Fruit fly (Drosophila melanogaster) whole organism, wandering third instar larva: Measurements from ENCODE around the gene CG42588.

ENCODE experiments used
- Abd-B ChIP-seq: fragments of >200 bp; optimal IDR thresholded peaks from 2 replicates; lab custom pipeline; 2017; ENCODE audit warnings: missing biosample characterization, missing genetic modification characterization
- CG32264 ChIP-seq: fragments of 200-800 bp; sonication (Bioruptor generic); optimal IDR thresholded peaks from 2 replicates; lab custom pipeline; 2016; ENCODE audit warnings: missing biosample characterization, missing genetic modification characterization
- CG9705 ChIP-seq: fragments of 200-800 bp; sonication (Bioruptor generic); optimal IDR thresholded peaks from 2 replicates; lab custom pipeline; 2018; ENCODE audit warnings: missing biosample characterization, mild to moderate bottlenecking, missing genetic modification characterization
- Dfd ChIP-seq: fragments of >200 bp; optimal IDR thresholded peaks from 2 replicates; lab custom pipeline; 2017; ENCODE audit warnings: missing biosample characterization, missing genetic modification characterization
- Dif ChIP-seq: fragments of 200-275, 200-300 bp; sonication (Bioruptor generic); optimal IDR thresholded peaks from 2 replicates; lab custom pipeline; 2018; ENCODE audit warnings: missing biosample characterization, missing genetic modification characterization; ENCODE audit not compliant: partially characterized antibody
- GATAd ChIP-seq: sonication (Bioruptor generic); optimal IDR thresholded peaks from 2 replicates; lab custom pipeline; 2016; ENCODE audit warnings: missing biosample characterization, missing genetic modification characterization
- HLH106 ChIP-seq: fragments of 200-800 bp; optimal IDR thresholded peaks from 3 replicates; lab custom pipeline; 2019; ENCODE audit warnings: missing biosample characterization, mild to moderate bottlenecking, missing genetic modification characterization, moderate library complexity
- Hnf4 ChIP-seq: fragments of 200-800 bp; sonication (Bioruptor generic); optimal IDR thresholded peaks from 2 replicates; lab custom pipeline; 2016; ENCODE audit warnings: missing biosample characterization, mild to moderate bottlenecking, missing genetic modification characterization
- Hr83 ChIP-seq: fragments of 200-300 bp; sonication (Bioruptor generic); optimal IDR thresholded peaks from 2 replicates; lab custom pipeline; 2016; ENCODE audit warnings: missing biosample characterization, mild to moderate bottlenecking, missing genetic modification characterization, moderate library complexity; ENCODE audit not compliant: poor library complexity, severe bottlenecking
- Mio ChIP-seq: sonication (Bioruptor generic); optimal IDR thresholded peaks from 2 replicates; lab custom pipeline; 2016; ENCODE audit warnings: missing biosample characterization, missing genetic modification characterization
- Myc ChIP-seq: fragments of >200 bp; optimal IDR thresholded peaks from 2 replicates; lab custom pipeline; 2017
- OdsH ChIP-seq: fragments of 200-800 bp; sonication (Bioruptor generic); optimal IDR thresholded peaks from 2 replicates; lab custom pipeline; 2016; ENCODE audit warnings: missing biosample characterization, mild to moderate bottlenecking, missing genetic modification characterization
- Rel ChIP-seq, 2 experiments: fragments of 200-800 bp; sonication (Bioruptor generic) in 1 of 2; optimal IDR thresholded peaks; 2 replicates in 1 of 2; 3 replicates in 1 of 2; lab custom pipeline; 2016 to 2019; ENCODE audit warnings: mild to moderate bottlenecking in 2 of 2, missing biosample characterization in 2 of 2, missing genetic modification characterization in 2 of 2, moderate library complexity in 1 of 2
- Sp1 ChIP-seq: fragments of 200-800 bp; sonication (Bioruptor generic); optimal IDR thresholded peaks from 3 replicates; lab custom pipeline; 2019; ENCODE audit warnings: missing biosample characterization, mild to moderate bottlenecking, missing genetic modification characterization, moderate library complexity
- Vsx2 ChIP-seq: fragments of 200-300, 225-300 bp; sonication (Bioruptor generic); optimal IDR thresholded peaks from 2 replicates; lab custom pipeline; 2018; ENCODE audit warnings: missing biosample characterization, missing genetic modification characterization; ENCODE audit not compliant: partially characterized antibody
- br ChIP-seq: fragments of 200-800 bp; sonication (Bioruptor generic); optimal IDR thresholded peaks from 2 replicates; lab custom pipeline; 2016; ENCODE audit warnings: missing biosample characterization, missing genetic modification characterization
- dmrt93B ChIP-seq: fragments of 200-800 bp; sonication (Bioruptor generic); optimal IDR thresholded peaks from 2 replicates; lab custom pipeline; 2018; ENCODE audit warnings: missing biosample characterization, mild to moderate bottlenecking, missing genetic modification characterization
- dsf ChIP-seq: sonication (Bioruptor generic); optimal IDR thresholded peaks from 2 replicates; lab custom pipeline; 2016; ENCODE audit warnings: missing biosample characterization, missing genetic modification characterization, borderline replicate concordance
- ey ChIP-seq: fragments of 200-800 bp; sonication (Bioruptor generic); optimal IDR thresholded peaks from 2 replicates; lab custom pipeline; 2016; ENCODE audit warnings: missing biosample characterization, missing genetic modification characterization
- foxo ChIP-seq, 2 experiments: fragments of 200-800 bp; sonication (Bioruptor generic); optimal IDR thresholded peaks; 2 replicates in 1 of 2; 3 replicates in 1 of 2; lab custom pipeline; 2016 to 2017; ENCODE audit warnings: missing biosample characterization in 2 of 2, missing genetic modification characterization in 2 of 2
- fru ChIP-seq: fragments of 200-800 bp; sonication (Bioruptor generic); optimal IDR thresholded peaks from 3 replicates; lab custom pipeline; 2016; ENCODE audit warnings: missing biosample characterization, mild to moderate bottlenecking, missing genetic modification characterization
- h ChIP-seq: fragments of 200-800 bp; sonication (Bioruptor generic); optimal IDR thresholded peaks from 3 replicates; lab custom pipeline; 2016; ENCODE audit warnings: missing biosample characterization, mild to moderate bottlenecking, missing genetic modification characterization
- lola ChIP-seq: fragments of >200 bp; optimal IDR thresholded peaks from 2 replicates; lab custom pipeline; 2017; ENCODE audit warnings: missing biosample characterization, missing genetic modification characterization
- psq ChIP-seq: fragments of 200-800 bp; sonication (Bioruptor generic); optimal IDR thresholded peaks from 3 replicates; lab custom pipeline; 2017; ENCODE audit warnings: missing biosample characterization, mild to moderate bottlenecking, missing genetic modification characterization, moderate library complexity
- rgr ChIP-seq: fragments of 200-800 bp; sonication (Bioruptor generic); optimal IDR thresholded peaks from 3 replicates; lab custom pipeline; 2016; ENCODE audit warnings: missing biosample characterization, mild to moderate bottlenecking, missing genetic modification characterization
- sage ChIP-seq: fragments of 200-800 bp; sonication (Bioruptor generic); optimal IDR thresholded peaks from 2 replicates; lab custom pipeline; 2016; ENCODE audit warnings: missing biosample characterization, mild to moderate bottlenecking, missing genetic modification characterization
- usp ChIP-seq: fragments of >200 bp; optimal IDR thresholded peaks from 2 replicates; lab custom pipeline; 2017; ENCODE audit warnings: missing biosample characterization, missing genetic modification characterization
- woc ChIP-seq: sonication (Bioruptor generic); optimal IDR thresholded peaks from 2 replicates; lab custom pipeline; 2016; ENCODE audit warnings: missing biosample characterization, mild to moderate bottlenecking, missing genetic modification characterization

CG42588 gene

DNA sequence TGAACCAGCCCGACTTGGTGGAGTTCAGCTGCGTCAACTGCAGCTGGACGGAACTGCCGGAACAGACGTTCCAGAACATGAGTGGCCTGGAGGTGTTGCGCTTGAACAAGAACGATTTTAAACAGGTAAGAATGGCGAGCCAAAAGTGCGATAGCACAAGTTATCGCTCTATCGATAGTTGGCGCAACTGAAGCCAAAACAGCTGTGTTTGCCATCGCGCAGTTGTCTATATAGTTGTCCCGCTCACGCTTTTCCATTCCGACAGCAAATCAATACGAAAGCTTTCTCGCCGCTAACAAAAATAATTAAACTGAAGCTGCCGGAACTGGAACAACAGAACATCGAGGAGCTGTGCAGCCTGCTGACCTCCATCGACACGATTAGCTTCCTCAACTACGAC is 19.5 kb upstream of the CG42588 start:
- TF ChIP-seq br (GFP tag; lab: Kevin White, UChicago): no peak
- TF ChIP-seq CG9705: no peak
- no peak for TF ChIP-seq Mio
- TF ChIP-seq CG32264 (GFP tag; lab: Kevin White, UChicago): no peak
- TF ChIP-seq GATAd (GFP tag; lab: Kevin White, UChicago): no peak
- TF ChIP-seq HLH106 (tag; lab: Kevin White, UChicago): no peak
- TF ChIP-seq psq: no peak
- TF ChIP-seq Hr83 (GFP tag; lab: Kevin White, UChicago): no peak

DNA sequence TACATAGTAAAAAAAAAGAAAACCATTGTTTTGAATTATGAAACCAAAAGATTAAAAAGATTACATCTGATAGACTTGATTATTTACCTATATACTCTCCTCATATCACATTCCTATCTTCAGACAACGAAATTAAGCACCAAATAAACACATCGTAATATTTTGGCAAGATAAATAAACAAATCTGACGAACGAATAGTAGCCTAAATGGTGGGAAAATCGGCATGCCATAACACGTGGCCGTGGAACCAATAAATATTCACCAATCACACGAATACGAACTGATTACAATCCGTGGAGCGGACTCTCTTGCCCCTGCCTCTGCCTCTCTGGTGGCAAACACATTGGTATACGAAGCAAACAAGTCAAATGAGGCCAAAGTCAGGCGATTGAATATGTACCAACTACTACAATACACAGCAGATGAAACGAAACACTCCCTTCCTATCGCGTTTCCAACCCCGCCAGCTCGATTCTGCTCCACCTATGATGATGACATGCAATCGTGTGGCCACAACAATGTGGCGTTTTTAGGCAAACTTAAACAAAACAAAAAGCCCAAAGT is 17.9 kb upstream of the CG42588 start:
- TF ChIP-seq Hnf4 (GFP tag; lab: Kevin White, UChicago): no peak

DNA sequence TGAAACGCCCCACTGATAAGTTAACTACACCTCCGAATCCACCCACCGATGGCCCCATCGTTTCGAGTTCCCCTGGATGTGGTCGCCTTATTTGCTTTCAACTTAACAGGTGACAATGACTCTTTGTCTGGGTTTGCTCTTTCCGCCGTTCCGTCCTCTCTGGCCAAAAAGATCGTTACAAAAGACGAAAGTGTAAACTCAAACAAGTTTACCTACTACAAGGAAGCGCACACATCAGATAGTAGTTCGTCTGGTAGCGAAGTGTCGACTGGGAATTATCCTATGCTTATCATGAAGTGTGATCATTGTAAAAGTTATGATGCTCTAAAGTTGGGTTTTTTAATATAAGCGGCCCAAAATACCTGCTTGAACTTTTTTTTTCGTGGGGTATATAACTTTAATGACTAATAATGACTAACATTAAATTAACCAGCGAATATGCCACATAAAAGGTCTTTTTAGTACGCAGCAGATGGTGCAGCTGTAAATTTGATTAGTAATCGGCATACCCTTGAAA is 15.2 kb upstream of the CG42588 start:
- TF ChIP-seq sage (GFP tag; lab: Kevin White, UChicago) (no peak), Mio (no peak), ey (GFP tag; lab: Kevin White, UChicago) (no peak), h (peak; percentile 16), HLH106 (tag; lab: Kevin White, UChicago) (no peak), psq (peak; percentile 20), Sp1 (GFP tag; lab: Kevin White, UChicago) (peak; percentile 3), fru (GFP tag; lab: Kevin White, UChicago) (peak; percentile 54), woc (no peak), br (GFP tag; lab: Kevin White, UChicago) (peak; percentile 8), usp (GFP tag; lab: Kevin White, UChicago) (no peak), Dfd (GFP tag; lab: Kevin White, UChicago) (no peak), Myc (no peak)

DNA sequence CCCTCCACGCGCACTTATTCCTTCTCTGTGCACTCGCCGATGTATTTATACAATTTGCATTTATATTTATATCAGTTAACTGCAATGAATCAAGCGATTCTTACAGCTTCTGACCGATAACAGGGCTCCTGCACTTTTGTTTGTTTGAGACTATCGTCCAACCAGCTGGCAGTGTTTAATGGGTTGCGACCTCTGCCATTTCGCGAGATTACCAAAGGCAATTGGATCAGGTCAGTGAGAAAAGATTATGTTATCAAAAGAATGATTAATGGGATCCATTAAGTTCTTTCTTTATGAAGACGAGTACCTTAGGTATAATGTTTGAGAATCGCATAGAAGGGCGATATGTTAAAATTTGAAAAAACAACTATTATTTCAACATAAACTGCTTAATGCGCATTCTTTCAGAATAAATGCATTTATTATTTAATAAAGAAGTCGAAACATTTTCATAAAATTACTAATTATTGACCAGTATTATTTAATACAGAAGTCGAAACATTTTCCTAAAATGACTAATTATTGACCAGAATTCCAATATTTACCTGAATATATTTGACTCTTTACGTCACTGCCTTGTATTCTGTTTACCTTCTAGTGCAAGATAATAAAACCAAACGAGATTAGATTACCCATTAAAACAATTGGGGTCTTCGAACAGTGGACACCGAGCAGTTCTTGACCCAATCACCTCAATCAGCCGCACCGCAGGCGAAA is 14.5 kb upstream of the CG42588 start:
- TF ChIP-seq Myc (no peak), Sp1 (GFP tag; lab: Kevin White, UChicago) (no peak), lola (GFP tag; lab: Kevin White, UChicago) (no peak), Dfd (GFP tag; lab: Kevin White, UChicago) (no peak), br (GFP tag; lab: Kevin White, UChicago) (no peak)

DNA sequence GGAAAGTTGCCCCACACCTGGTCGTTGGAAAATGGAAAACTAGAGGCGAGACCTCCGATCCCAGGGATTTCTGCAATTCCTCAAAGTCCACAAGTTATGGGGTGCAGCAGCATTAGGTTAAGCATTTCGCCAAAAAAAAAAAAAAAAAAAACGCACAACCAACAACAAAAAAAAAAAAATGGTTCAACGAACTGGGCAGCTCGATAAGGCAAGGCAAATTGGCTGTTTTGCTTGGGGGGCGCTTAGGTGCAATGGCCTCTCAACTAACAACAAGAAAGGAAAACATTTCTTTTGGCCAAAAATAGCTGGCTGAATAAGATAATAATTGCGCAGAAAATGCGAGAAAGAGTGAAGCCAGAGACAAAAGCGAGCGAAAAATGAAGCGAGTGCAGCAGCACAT is 13.9 kb upstream of the CG42588 start:
- TF ChIP-seq lola (GFP tag; lab: Kevin White, UChicago): no peak
- peak; percentile 60 for TF ChIP-seq Vsx2 (GFP tag; lab: Kevin White, UChicago)
- TF ChIP-seq Dif (GFP tag; lab: Kevin White, UChicago): no peak
- TF ChIP-seq GATAd (GFP tag; lab: Kevin White, UChicago): no peak
- TF ChIP-seq foxo (GFP tag; optimal IDR thresholded peaks at IDR 0.05; lab: Kevin White, UChicago): no peak
- TF ChIP-seq Abd-B (GFP tag; lab: Kevin White, UChicago): no peak
- no peak for TF ChIP-seq usp (GFP tag; lab: Kevin White, UChicago)
- no peak for TF ChIP-seq HLH106 (tag; lab: Kevin White, UChicago)

DNA sequence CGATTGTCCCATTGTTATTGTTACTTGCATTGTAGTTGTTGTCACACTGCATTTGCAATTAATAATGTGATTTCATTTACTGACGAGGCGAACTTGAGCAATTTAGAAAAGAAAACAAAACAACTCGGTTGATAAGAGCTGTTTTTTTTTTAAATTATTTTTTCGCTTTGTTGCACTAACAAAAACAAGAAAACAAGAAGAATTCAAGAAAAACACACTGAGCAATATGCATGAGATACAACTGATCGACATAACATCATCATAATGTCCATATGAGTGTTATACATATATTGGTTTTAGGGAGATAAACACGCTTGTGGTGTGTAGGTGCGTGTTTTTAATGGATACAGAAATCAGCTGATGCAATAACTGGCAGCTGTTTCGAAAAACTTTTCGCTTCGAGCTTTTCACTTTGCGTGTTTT is 11.6 kb upstream of the CG42588 start:
- no peak for TF ChIP-seq GATAd (GFP tag; lab: Kevin White, UChicago)
- no peak for TF ChIP-seq CG9705
- TF ChIP-seq rgr (GFP tag; lab: Kevin White, UChicago): peak; percentile 39
- peak; percentile 26 for TF ChIP-seq h
- peak; percentile 23 for TF ChIP-seq Hr83 (GFP tag; lab: Kevin White, UChicago)
- TF ChIP-seq woc: peak; percentile 20
- peak; percentile 11 for TF ChIP-seq OdsH (GFP tag; lab: Kevin White, UChicago)
- no peak for TF ChIP-seq Vsx2 (GFP tag; lab: Kevin White, UChicago)
- no peak for TF ChIP-seq dmrt93B
- peak; percentile 2 for TF ChIP-seq Sp1 (GFP tag; lab: Kevin White, UChicago)
- no peak for TF ChIP-seq dsf (GFP tag; lab: Kevin White, UChicago)
- peak; percentile 5 for TF ChIP-seq fru (GFP tag; lab: Kevin White, UChicago)
- TF ChIP-seq Rel (GFP tag; optimal IDR thresholded peaks at IDR 0.05; lab: Kevin White, UChicago): no peak
- TF ChIP-seq Rel (tag; optimal IDR thresholded peaks at IDR 0.05; lab: Kevin White, UChicago): peak; percentile 37
- TF ChIP-seq, all 38 proteins: peak for 8
